Worm (Caenorhabditis elegans) whole organism, L2 larva: ENCODE data around the gene ama-1.

Experiments
- R02D3.7 ChIP-seq: fragments of 150-350 bp; optimal IDR thresholded peaks from 2 replicates; lab custom pipeline; 2014; ENCODE audit warnings: missing biosample characterization, missing genetic modification characterization
- ama-1 ChIP-seq: fragments of 150-350 bp; optimal IDR thresholded peaks from 2 replicates; lab custom pipeline; 2018; ENCODE audit warnings: inconsistent platforms
- ceh-16 ChIP-seq: fragments of 150-350 bp; optimal IDR thresholded peaks from 2 replicates; lab custom pipeline; 2014; ENCODE audit warnings: missing biosample characterization, missing genetic modification characterization
- elt-1 ChIP-seq: fragments of 150-350 bp; optimal IDR thresholded peaks from 2 replicates; lab custom pipeline; 2014; ENCODE audit warnings: missing biosample characterization, missing genetic modification characterization
- lin-11 ChIP-seq: fragments of 150-350 bp; sonication (generic microtip); optimal IDR thresholded peaks from 2 replicates; lab custom pipeline; 2014; ENCODE audit warnings: missing biosample characterization, missing genetic modification characterization, inconsistent platforms, mixed read lengths
- mdl-1 ChIP-seq, 2 experiments: fragments of 150-350 bp in 1 of 2; sonication (generic microtip) in 1 of 2; optimal IDR thresholded peaks; 2 replicates each; lab custom pipeline; 2017; ENCODE audit warnings: missing biosample characterization in 2 of 2, missing genetic modification characterization in 2 of 2
- nhr-11 ChIP-seq: fragments of 150-350 bp; optimal IDR thresholded peaks from 2 replicates; lab custom pipeline; 2014; ENCODE audit warnings: missing biosample characterization, missing genetic modification characterization
- snpc-4 ChIP-seq: fragments of 150-350 bp; optimal IDR thresholded peaks from 2 replicates; lab custom pipeline; 2014; ENCODE audit warnings: missing biosample characterization, missing genetic modification characterization

DNA sequence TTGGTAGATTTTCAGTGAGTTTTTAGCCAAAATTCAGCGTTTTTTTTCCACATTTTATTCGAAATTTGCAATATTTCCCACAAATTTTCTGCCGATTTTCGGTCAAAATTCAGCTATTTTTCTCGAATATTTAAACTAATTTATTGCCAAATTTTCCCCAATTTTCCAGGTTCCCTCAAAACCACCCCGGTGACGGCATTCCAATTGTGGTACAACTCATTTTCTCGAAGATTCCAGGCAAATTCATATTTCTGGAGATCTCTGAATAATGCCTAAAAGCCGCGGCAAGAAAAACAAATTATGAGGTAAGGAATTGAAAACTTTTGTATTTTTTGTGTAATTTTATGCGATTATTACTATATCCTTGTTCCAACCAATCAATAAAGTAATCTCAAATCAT is 40.8 kb upstream of the ama-1 start, which contains the start of gene osgn-1:
- no peak for TF ChIP-seq mdl-1 (tag; optimal IDR thresholded peaks at IDR 0.05; lab: Kevin White, UChicago)
- TF ChIP-seq lin-11 (tag; lab: Kevin White, UChicago), result no peak
- TF ChIP-seq R02D3.7 (tag; lab: Kevin White, UChicago), result no peak
- TF ChIP-seq ama-1, result no peak
- no peak for TF ChIP-seq snpc-4 (tag; lab: Kevin White, UChicago)
- TF ChIP-seq nhr-11 (tag; lab: Kevin White, UChicago), result no peak
- TF ChIP-seq elt-1 (tag; lab: Kevin White, UChicago), result no peak
- no peak for TF ChIP-seq ceh-16 (tag; lab: Kevin White, UChicago)
